Worm (Caenorhabditis elegans) whole organism, mixed stage, embryonic: ENCODE results near the gene C24H10.4.
A peak's percentile ranks its signal among the peaks of the same experiment; 100 is the strongest.

Experiments
- M03D4.4 ChIP-seq: sonication (generic microtip); optimal IDR thresholded peaks from 2 replicates; lab custom pipeline; 2017; ENCODE audit warnings: mild to moderate bottlenecking, missing genetic modification characterization, missing compliant biosample characterization
- bed-3 ChIP-seq: fragments of 200-800 bp; sonication (Bioruptor generic); optimal IDR thresholded peaks from 3 replicates; lab custom pipeline; 2018; ENCODE audit warnings: mild to moderate bottlenecking, missing genetic modification characterization, moderate library complexity, missing compliant biosample characterization
- blmp-1 ChIP-seq: fragments of 150-350 bp; optimal IDR thresholded peaks from 2 replicates; lab custom pipeline; 2014; ENCODE audit warnings: missing biosample characterization, missing genetic modification characterization
- ceh-39 ChIP-seq: fragments of 150-350 bp; optimal IDR thresholded peaks from 2 replicates; lab custom pipeline; 2014; ENCODE audit warnings: missing biosample characterization, missing genetic modification characterization
- ceh-43 ChIP-seq: fragments of 200-800 bp; sonication (Bioruptor generic); optimal IDR thresholded peaks from 2 replicates; lab custom pipeline; 2018; ENCODE audit warnings: mild to moderate bottlenecking, missing genetic modification characterization, moderate library complexity, missing compliant biosample characterization
- ceh-83 ChIP-seq: fragments of 200-800 bp; sonication (Bioruptor generic); optimal IDR thresholded peaks from 2 replicates; lab custom pipeline; 2018; ENCODE audit warnings: mild to moderate bottlenecking, missing genetic modification characterization, missing compliant biosample characterization
- ces-1 ChIP-seq: fragments of 150-350 bp; optimal IDR thresholded peaks from 2 replicates; lab custom pipeline; 2014; ENCODE audit warnings: missing biosample characterization, missing genetic modification reagents, missing genetic modification characterization
- cnd-1 ChIP-seq: fragments of 200-800 bp; sonication (Bioruptor generic); optimal IDR thresholded peaks from 2 replicates; lab custom pipeline; 2018; ENCODE audit warnings: mild to moderate bottlenecking, missing genetic modification characterization, missing compliant biosample characterization
- drap-1 ChIP-seq: fragments of 200-800 bp; sonication (Bioruptor generic); optimal IDR thresholded peaks from 3 replicates; lab custom pipeline; 2018; ENCODE audit warnings: mild to moderate bottlenecking, missing genetic modification characterization, missing compliant biosample characterization
- elt-1 ChIP-seq: sonication (generic microtip); optimal IDR thresholded peaks from 2 replicates; lab custom pipeline; 2017; ENCODE audit warnings: missing genetic modification characterization, mild to moderate bottlenecking, missing compliant biosample characterization, antibody characterized with exemption, moderate library complexity, borderline replicate concordance; ENCODE audit not compliant: insufficient read depth
- elt-3 ChIP-seq: fragments of 150-350 bp; optimal IDR thresholded peaks from 2 replicates; lab custom pipeline; 2014; ENCODE audit warnings: missing biosample characterization, missing genetic modification characterization
- flh-1 ChIP-seq: fragments of 200-800 bp; sonication (Bioruptor generic); optimal IDR thresholded peaks from 2 replicates; lab custom pipeline; 2018; ENCODE audit warnings: mild to moderate bottlenecking, missing genetic modification characterization, moderate library complexity, missing compliant biosample characterization
- ham-2 ChIP-seq: fragments of 200-800 bp; sonication (Bioruptor generic); optimal IDR thresholded peaks from 2 replicates; lab custom pipeline; 2018; ENCODE audit warnings: mild to moderate bottlenecking, missing genetic modification characterization, missing compliant biosample characterization
- hlh-1 ChIP-seq: fragments of 150-350 bp; optimal IDR thresholded peaks from 2 replicates; lab custom pipeline; 2014; ENCODE audit warnings: missing biosample characterization, missing genetic modification reagents, missing genetic modification characterization
- lin-13 ChIP-seq: fragments of 150-350 bp; optimal IDR thresholded peaks from 2 replicates; lab custom pipeline; 2014; ENCODE audit warnings: missing biosample characterization, missing genetic modification characterization
- lin-32 ChIP-seq: fragments of 200-800 bp; sonication (Bioruptor generic); optimal IDR thresholded peaks from 2 replicates; lab custom pipeline; 2018; ENCODE audit warnings: mild to moderate bottlenecking, missing genetic modification characterization, missing compliant biosample characterization
- lsy-2 ChIP-seq: fragments of 150-350 bp; optimal IDR thresholded peaks from 2 replicates; lab custom pipeline; 2014; ENCODE audit warnings: missing biosample characterization, missing genetic modification characterization
- mab-5 ChIP-seq: fragments of 150-350 bp; optimal IDR thresholded peaks from 2 replicates; lab custom pipeline; 2014; ENCODE audit warnings: missing biosample characterization, missing genetic modification characterization
- mep-1 ChIP-seq: fragments of 150-350 bp; optimal IDR thresholded peaks from 2 replicates; lab custom pipeline; 2017; ENCODE audit warnings: missing biosample characterization, missing genetic modification reagents, missing genetic modification characterization, inconsistent platforms
- mls-2 ChIP-seq: sonication (generic microtip); optimal IDR thresholded peaks from 2 replicates; lab custom pipeline; 2016; ENCODE audit warnings: mild to moderate bottlenecking, missing genetic modification characterization, moderate library complexity, missing compliant biosample characterization
- nhr-12 ChIP-seq: fragments of 150-350 bp; optimal IDR thresholded peaks from 2 replicates; lab custom pipeline; 2014; ENCODE audit warnings: missing biosample characterization, missing genetic modification characterization
- nhr-2 ChIP-seq: fragments of 150-350 bp; optimal IDR thresholded peaks from 2 replicates; lab custom pipeline; 2014; ENCODE audit warnings: missing biosample characterization, missing genetic modification characterization
- nhr-237 ChIP-seq: fragments of 150-350 bp; optimal IDR thresholded peaks from 2 replicates; lab custom pipeline; 2014; ENCODE audit warnings: missing biosample characterization, missing genetic modification characterization
- nhr-28 ChIP-seq: fragments of 150-350 bp; optimal IDR thresholded peaks from 2 replicates; lab custom pipeline; 2014; ENCODE audit warnings: missing biosample characterization, missing genetic modification characterization
- nhr-76 ChIP-seq: sonication (generic microtip); optimal IDR thresholded peaks from 2 replicates; lab custom pipeline; 2017; ENCODE audit warnings: missing biosample characterization, missing genetic modification characterization
- pha-4 ChIP-seq: fragments of 150-350 bp; optimal IDR thresholded peaks from 2 replicates; lab custom pipeline; 2018; ENCODE audit warnings: missing biosample characterization, missing genetic modification reagents, missing genetic modification characterization
- sem-2 ChIP-seq: fragments of 200-800 bp; sonication (Bioruptor generic); optimal IDR thresholded peaks from 2 replicates; lab custom pipeline; 2018; ENCODE audit warnings: mild to moderate bottlenecking, missing genetic modification characterization, missing compliant biosample characterization
- snpc-4 ChIP-seq: fragments of 150-350 bp; optimal IDR thresholded peaks from 2 replicates; lab custom pipeline; 2014; ENCODE audit warnings: missing biosample characterization, missing genetic modification characterization
- sptf-1 ChIP-seq: sonication (generic microtip); optimal IDR thresholded peaks from 2 replicates; lab custom pipeline; 2017; ENCODE audit warnings: mild to moderate bottlenecking, missing genetic modification characterization, moderate library complexity, missing compliant biosample characterization
- tbx-8 ChIP-seq: fragments of 200-800 bp; sonication (Bioruptor generic); optimal IDR thresholded peaks from 2 replicates; lab custom pipeline; 2018; ENCODE audit warnings: mild to moderate bottlenecking, missing genetic modification characterization, moderate library complexity, missing compliant biosample characterization
- unc-120 ChIP-seq: sonication (generic microtip); optimal IDR thresholded peaks from 2 replicates; lab custom pipeline; 2017; ENCODE audit warnings: missing genetic modification characterization, missing compliant biosample characterization; ENCODE audit not compliant: poor library complexity, severe bottlenecking
- unc-39 ChIP-seq: fragments of 150-350 bp; optimal IDR thresholded peaks from 2 replicates; lab custom pipeline; 2014; ENCODE audit warnings: missing biosample characterization, missing genetic modification characterization
- unc-62 ChIP-seq: fragments of 150-350 bp; optimal IDR thresholded peaks from 2 replicates; lab custom pipeline; 2014; ENCODE audit warnings: missing biosample characterization, missing genetic modification reagents, missing genetic modification characterization
- zip-8 ChIP-seq: fragments of 150-350 bp; optimal IDR thresholded peaks from 2 replicates; lab custom pipeline; 2014; ENCODE audit warnings: missing biosample characterization, missing genetic modification characterization
- ztf-11 ChIP-seq: fragments of 150-350 bp; optimal IDR thresholded peaks from 2 replicates; lab custom pipeline; 2014; ENCODE audit warnings: missing biosample characterization, missing genetic modification characterization

Gene C24H10.4

DNA sequence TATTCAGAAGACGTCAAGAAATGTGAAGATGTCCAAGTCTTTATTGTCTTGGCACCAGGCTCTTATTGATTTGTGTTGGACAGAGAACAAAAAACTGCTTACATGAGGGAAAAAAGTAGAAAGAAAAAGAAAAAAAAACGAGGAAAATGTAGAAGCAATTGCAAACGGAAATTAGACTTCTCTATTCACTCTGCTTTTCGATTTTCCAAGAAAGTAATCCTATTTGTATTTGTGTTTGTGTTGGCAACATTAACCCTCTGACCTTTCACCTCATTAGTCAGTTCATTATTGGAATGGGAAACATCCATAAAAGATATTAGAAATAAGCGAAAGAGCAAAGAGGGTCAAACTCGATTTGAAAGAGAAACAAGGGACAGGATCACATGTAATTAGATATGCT, 27.3 kb downstream of the C24H10.4 start:
- TF ChIP-seq nhr-237, result no peak
- no peak for TF ChIP-seq ceh-39 (tag; lab: Kevin White, UChicago)
- TF ChIP-seq ces-1, result peak; percentile 99
- TF ChIP-seq, all 35 proteins: peak for 1

DNA sequence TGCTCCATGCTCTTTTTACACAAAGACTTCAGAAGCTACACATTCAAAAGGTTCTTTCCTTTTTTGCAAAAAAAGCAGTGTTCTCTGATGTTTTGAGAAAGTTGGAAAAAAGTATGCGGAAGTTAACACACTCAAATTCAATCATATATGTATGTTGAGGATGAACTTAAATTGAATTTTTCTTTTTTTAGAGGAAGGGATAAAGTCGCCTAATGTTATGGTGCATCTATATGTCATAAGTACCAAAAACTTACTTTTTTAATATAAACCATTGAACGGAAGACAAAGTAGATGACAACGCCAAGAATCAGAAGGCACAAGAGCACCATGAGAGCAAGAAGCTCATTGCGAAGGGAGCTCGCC, 30.5 kb downstream of the C24H10.4 start:
- no peak for TF ChIP-seq elt-3 (tag; lab: Kevin White, UChicago)
- TF ChIP-seq tbx-8 (GFP tag; lab: Kevin White, UChicago), result no peak
- no peak for TF ChIP-seq lin-32
- TF ChIP-seq pha-4 (tag; lab: Kevin White, UChicago), result no peak
- TF ChIP-seq nhr-12, result no peak
- TF ChIP-seq sem-2, result no peak
- TF ChIP-seq flh-1 (GFP tag; lab: Kevin White, UChicago), result no peak
- TF ChIP-seq nhr-28, result no peak
- no peak for TF ChIP-seq lin-13 (tag; lab: Kevin White, UChicago)
- TF ChIP-seq lsy-2 (tag; lab: Kevin White, UChicago), result no peak
- TF ChIP-seq zip-8 (tag; lab: Kevin White, UChicago), result no peak
- TF ChIP-seq ceh-39 (tag; lab: Kevin White, UChicago), result no peak
- no peak for TF ChIP-seq unc-39 (tag; lab: Kevin White, UChicago)
- TF ChIP-seq mep-1, result no peak
- no peak for TF ChIP-seq drap-1 (GFP tag; lab: Kevin White, UChicago)

DNA sequence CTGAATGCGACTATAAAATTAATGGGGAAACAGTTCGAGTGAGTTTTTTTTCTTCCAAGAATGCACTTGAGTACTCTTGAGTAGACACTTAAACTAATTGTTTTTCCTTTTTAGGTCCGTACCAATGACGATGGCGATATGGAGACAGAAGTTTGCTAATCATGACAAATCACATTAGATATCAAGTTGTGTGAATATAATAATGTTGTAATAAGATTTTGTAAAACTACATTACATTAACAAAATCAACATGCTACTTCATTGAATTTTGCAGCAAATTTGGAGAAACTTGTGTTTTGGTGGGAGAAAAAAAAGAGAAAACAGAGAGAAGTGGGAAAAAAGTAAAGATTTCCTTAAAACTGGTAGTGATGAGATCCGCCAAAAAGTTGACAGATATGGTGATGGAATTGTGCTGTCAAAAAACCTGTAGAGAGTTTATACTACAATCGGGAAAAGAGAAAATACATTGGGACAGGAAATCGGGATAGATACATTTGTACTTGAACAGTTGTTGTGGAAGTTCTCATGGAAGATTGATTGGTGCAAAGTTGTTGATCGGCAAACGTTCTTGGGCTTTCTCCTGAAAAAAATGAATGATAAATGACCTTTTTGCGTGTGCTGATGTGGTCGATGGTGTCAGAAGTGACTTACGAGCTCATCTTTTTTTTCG, 31.0 kb downstream of the C24H10.4 start:
- TF ChIP-seq hlh-1 (peak; percentile 44), ces-1 (peak; percentile 73), M03D4.4 (tag; lab: Kevin White, UChicago) (no peak)

DNA sequence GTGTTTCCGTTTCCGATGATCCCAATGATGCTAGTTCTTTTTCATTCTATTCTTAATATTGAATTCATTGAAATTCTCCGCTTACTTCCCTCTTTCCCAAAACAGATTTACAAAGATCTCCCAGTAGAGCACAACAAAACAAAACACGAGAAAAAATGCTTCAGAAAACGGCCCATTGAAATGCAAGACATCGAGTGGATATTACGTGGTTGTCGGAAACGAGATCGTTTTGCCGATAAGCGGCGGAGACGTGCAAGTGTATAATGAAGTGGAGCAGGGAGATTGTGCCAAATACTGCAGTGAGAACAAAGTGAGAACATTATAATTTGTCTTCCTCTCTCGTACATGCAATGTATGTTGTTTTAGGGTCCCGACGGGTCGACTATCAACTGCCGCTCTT, 32.6 kb downstream of the C24H10.4 start:
- TF ChIP-seq tbx-8 (GFP tag; lab: Kevin White, UChicago) (no peak), ztf-11 (tag; lab: Kevin White, UChicago) (no peak), nhr-12 (no peak), unc-62 (no peak), blmp-1 (no peak), drap-1 (GFP tag; lab: Kevin White, UChicago) (no peak), nhr-28 (no peak), ham-2 (no peak), M03D4.4 (tag; lab: Kevin White, UChicago) (no peak), elt-1 (tag; lab: Kevin White, UChicago) (no peak), lsy-2 (tag; lab: Kevin White, UChicago) (no peak), hlh-1 (no peak), nhr-76 (tag; lab: Kevin White, UChicago) (no peak), lin-32 (no peak), zip-8 (tag; lab: Kevin White, UChicago) (no peak), cnd-1 (tag; lab: Kevin White, UChicago) (no peak), elt-3 (tag; lab: Kevin White, UChicago) (no peak)

DNA sequence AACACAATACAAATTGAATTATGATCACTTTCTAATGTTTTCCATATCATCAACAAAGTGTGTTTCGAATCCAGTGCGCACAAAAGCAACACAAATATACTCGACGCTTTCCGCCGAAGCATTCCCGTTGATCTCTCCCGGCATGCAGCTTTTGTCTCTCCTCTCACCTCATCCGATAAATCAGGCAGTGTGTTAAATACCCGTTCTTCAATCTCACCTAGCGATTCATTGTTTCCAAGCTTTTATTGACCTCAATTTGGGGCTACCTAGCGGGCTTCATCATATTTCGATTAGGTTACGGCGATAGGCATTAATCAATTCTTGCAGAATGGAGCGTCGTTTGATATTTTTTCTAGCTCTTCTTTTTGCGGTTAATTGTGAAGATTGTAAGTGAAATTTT, 34.8 kb downstream of the C24H10.4 start, which contains the start of gene ZC449.1:
ZC449.1 (plus strand) TSS at position 121 of the 400 bp plus-strand sequence.
- TF ChIP-seq ham-2, result peak; percentile 51
- no peak for TF ChIP-seq ceh-83

DNA sequence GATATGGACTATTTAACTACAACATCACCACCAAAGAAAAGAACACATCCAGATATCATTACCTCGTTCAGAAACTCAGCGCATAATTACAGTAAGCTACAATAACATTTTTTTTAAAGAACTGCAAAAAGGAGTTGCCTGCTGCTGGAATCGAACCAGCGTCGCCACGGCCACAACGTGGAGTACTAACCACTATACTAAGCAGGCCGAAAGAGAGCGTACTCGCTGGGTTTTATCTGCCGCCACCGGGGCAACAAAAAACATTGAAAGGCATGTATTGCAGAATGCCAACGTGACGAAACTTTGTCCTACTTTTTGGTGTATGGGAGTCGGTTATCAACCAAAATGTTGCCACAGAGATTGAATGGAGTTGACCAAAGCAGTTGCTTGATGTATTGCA, 36.4 kb downstream of the C24H10.4 start:
- TF ChIP-seq ceh-43 (peak; percentile 42), blmp-1 (no peak), ceh-39 (tag; lab: Kevin White, UChicago) (no peak), snpc-4 (tag; lab: Kevin White, UChicago) (no peak), mab-5 (tag; lab: Kevin White, UChicago) (no peak), lsy-2 (tag; lab: Kevin White, UChicago) (no peak), mls-2 (tag; lab: Kevin White, UChicago) (peak; percentile 58), lin-32 (peak; percentile 26), hlh-1 (no peak), mep-1 (no peak), elt-1 (tag; lab: Kevin White, UChicago) (no peak), unc-39 (tag; lab: Kevin White, UChicago) (no peak), M03D4.4 (tag; lab: Kevin White, UChicago) (peak; percentile 80), ces-1 (no peak), nhr-12 (no peak), sptf-1 (tag; lab: Kevin White, UChicago) (peak; percentile 84), ham-2 (peak; percentile 36), flh-1 (GFP tag; lab: Kevin White, UChicago) (no peak), ztf-11 (tag; lab: Kevin White, UChicago) (no peak), elt-3 (tag; lab: Kevin White, UChicago) (no peak), unc-120 (tag; lab: Kevin White, UChicago) (peak; percentile 36), tbx-8 (GFP tag; lab: Kevin White, UChicago) (peak; percentile 60), drap-1 (GFP tag; lab: Kevin White, UChicago) (peak; percentile 67), nhr-28 (no peak), sem-2 (peak; percentile 67), nhr-237 (no peak), lin-13 (tag; lab: Kevin White, UChicago) (no peak), nhr-2 (no peak), cnd-1 (tag; lab: Kevin White, UChicago) (peak; percentile 72), unc-62 (no peak), nhr-76 (tag; lab: Kevin White, UChicago) (no peak), ceh-83 (peak; percentile 77), zip-8 (tag; lab: Kevin White, UChicago) (no peak), pha-4 (tag; lab: Kevin White, UChicago) (no peak), bed-3 (GFP tag; lab: Kevin White, UChicago) (peak; percentile 28)
